Worm (Caenorhabditis elegans): ENCODE results near the gene pqn-13.

- no peak for TF ChIP-seq T20F7.1 (GFP tag; optimal IDR thresholded peaks at IDR 0.05)
- TF ChIP-seq aly-2 (tag; optimal IDR thresholded peaks at IDR 0.05), result no peak
- no peak for TF ChIP-seq F10B5.3 (tag; optimal IDR thresholded peaks at IDR 0.05)
- no peak for TF ChIP-seq hmg-1.1 (GFP tag; IDR thresholded peaks at IDR 0.05)
- no peak for TF ChIP-seq lsy-2 (tag; optimal IDR thresholded peaks at IDR 0.05)
- TF ChIP-seq F49E8.2 (tag; optimal IDR thresholded peaks at IDR 0.05; ENCODE audit: borderline replicate concordance), result no peak
- TF ChIP-seq hlh-11 (tag; optimal IDR thresholded peaks at IDR 0.05), result no peak
- TF ChIP-seq nhr-11 (tag; optimal IDR thresholded peaks at IDR 0.05), result no peak
- no peak for TF ChIP-seq ama-1 (optimal IDR thresholded peaks at IDR 0.05)
Measured at ce11 chrV:5696177-5696576, 20.3 kb upstream of the pqn-13 start.
